Worm (Caenorhabditis elegans) whole organism, L3 larva: ENCODE data around the gene nspg-12.

Experiments used
- fkh-10 ChIP-seq: sonication (generic microtip); optimal IDR thresholded peaks from 2 replicates; lab custom pipeline; 2017; ENCODE audit warnings: missing biosample characterization, missing genetic modification reagents, missing genetic modification characterization
- lin-39 ChIP-seq: fragments of 150-350 bp; optimal IDR thresholded peaks from 2 replicates; lab custom pipeline; 2018; ENCODE audit warnings: missing biosample characterization, missing genetic modification reagents, missing genetic modification characterization
- nhr-237 ChIP-seq: fragments of 150-350 bp; optimal IDR thresholded peaks from 2 replicates; lab custom pipeline; 2014; ENCODE audit warnings: missing biosample characterization, missing genetic modification characterization
- nhr-28 ChIP-seq: fragments of 150-350 bp; optimal IDR thresholded peaks from 2 replicates; lab custom pipeline; 2014; ENCODE audit warnings: missing biosample characterization, missing genetic modification characterization
- pqm-1 ChIP-seq: fragments of 150-350 bp; optimal IDR thresholded peaks from 2 replicates; lab custom pipeline; 2017; ENCODE audit warnings: missing biosample characterization, missing genetic modification characterization, inconsistent platforms
- snpc-4 ChIP-seq: fragments of 150-350 bp; optimal IDR thresholded peaks from 2 replicates; lab custom pipeline; 2014; ENCODE audit warnings: missing biosample characterization, missing genetic modification characterization
- ztf-11 ChIP-seq: fragments of 150-350 bp; optimal IDR thresholded peaks from 2 replicates; lab custom pipeline; 2014; ENCODE audit warnings: missing biosample characterization, missing genetic modification characterization

- TF ChIP-seq ztf-11 (tag; lab: Kevin White, UChicago) (no peak), nhr-28 (tag; lab: Kevin White, UChicago) (no peak), lin-39 (no peak), snpc-4 (tag; lab: Kevin White, UChicago) (no peak), pqm-1 (no peak), fkh-10 (GFP tag; lab: Kevin White, UChicago) (no peak), nhr-237 (tag; lab: Kevin White, UChicago) (no peak)
These were observed 7.5 kb upstream of the nspg-12 start, which contains the start of gene Y34B4A.10 for ce11 chrX:5249603-5250002.
